Worm (Caenorhabditis elegans) whole organism, young adult: ENCODE results near the gene mdt-26.
A peak's percentile ranks its signal among the peaks of the same experiment; 100 is the strongest.

ENCODE experiments used
- B0261.1 ChIP-seq: sonication (generic microtip); optimal IDR thresholded peaks from 2 replicates; lab custom pipeline; 2016; ENCODE audit warnings: mild to moderate bottlenecking, missing genetic modification characterization, moderate library complexity, missing compliant biosample characterization
- B0336.3 ChIP-seq: fragments of 200-800 bp; sonication (Bioruptor generic); IDR thresholded peaks from 2 replicates; pipeline ENCODE4 v1.3.6; 2022; ENCODE audit warnings: missing genetic modification characterization, missing compliant biosample characterization
- C17E4.6 ChIP-seq: fragments of 200-800 bp; sonication (Bioruptor generic); IDR thresholded peaks from 2 replicates; pipeline ENCODE4 v1.3.6; 2022; ENCODE audit warnings: missing genetic modification reagents, missing genetic modification characterization, missing compliant biosample characterization
- F23B12.7 ChIP-seq: sonication (generic microtip); optimal IDR thresholded peaks from 2 replicates; lab custom pipeline; 2017; ENCODE audit warnings: missing genetic modification characterization, mild to moderate bottlenecking, missing compliant biosample characterization, antibody characterized with exemption, moderate library complexity; ENCODE audit not compliant: insufficient read depth
- F33H1.4 ChIP-seq: fragments of 200-800 bp; sonication (Bioruptor generic); IDR thresholded peaks from 2 replicates; pipeline ENCODE4 v1.3.6; 2022; ENCODE audit warnings: missing genetic modification reagents, missing genetic modification characterization, missing compliant biosample characterization
- F52B5.7 ChIP-seq: sonication (generic microtip); optimal IDR thresholded peaks from 2 replicates; lab custom pipeline; 2016; ENCODE audit warnings: mild to moderate bottlenecking, missing genetic modification characterization, missing compliant biosample characterization
- F57C9.4 ChIP-seq: sonication (generic microtip); optimal IDR thresholded peaks from 2 replicates; lab custom pipeline; 2017; ENCODE audit warnings: mild to moderate bottlenecking, missing genetic modification characterization, missing compliant biosample characterization
- K11D2.4 ChIP-seq: fragments of 200-800 bp; sonication (Bioruptor generic); IDR thresholded peaks from 2 replicates; pipeline ENCODE4 v1.3.6; 2022; ENCODE audit warnings: missing genetic modification reagents, missing genetic modification characterization, missing compliant biosample characterization
- Y53F4B.3 ChIP-seq: fragments of 200-800 bp; sonication (Bioruptor generic); IDR thresholded peaks from 2 replicates; pipeline ENCODE4 v1.3.6; 2022; ENCODE audit warnings: missing genetic modification reagents, missing genetic modification characterization, missing compliant biosample characterization
- Y67H2A.10 ChIP-seq: fragments of 200-800 bp; sonication (Bioruptor generic); conservative IDR thresholded peaks from 2 replicates; pipeline ENCODE4 v1.3.6; 2022; ENCODE audit warnings: missing genetic modification reagents, missing genetic modification characterization, missing compliant biosample characterization
- ZK185.1 ChIP-seq: sonication (generic microtip); optimal IDR thresholded peaks from 2 replicates; lab custom pipeline; 2016; ENCODE audit warnings: mild to moderate bottlenecking, missing genetic modification characterization, missing compliant biosample characterization; ENCODE audit not compliant: poor library complexity, severe bottlenecking
- aptf-2 ChIP-seq: fragments of 200-800 bp; sonication (Bioruptor generic); conservative IDR thresholded peaks from 2 replicates; pipeline ENCODE4 v1.3.6; 2022; ENCODE audit warnings: missing genetic modification reagents, missing genetic modification characterization, missing compliant biosample characterization
- athp-1 ChIP-seq: sonication (generic microtip); optimal IDR thresholded peaks from 2 replicates; lab custom pipeline; 2017; ENCODE audit warnings: mild to moderate bottlenecking, missing genetic modification characterization, missing compliant biosample characterization
- bed-1 ChIP-seq: fragments of 200-800 bp; sonication (Bioruptor generic); IDR thresholded peaks from 2 replicates; pipeline ENCODE4 v1.3.6; 2022; ENCODE audit warnings: missing genetic modification reagents, missing genetic modification characterization, missing compliant biosample characterization
- bed-2 ChIP-seq: fragments of 200-800 bp; sonication (Bioruptor generic); IDR thresholded peaks from 2 replicates; pipeline ENCODE4 v1.3.6; 2022; ENCODE audit warnings: missing genetic modification reagents, missing genetic modification characterization, missing compliant biosample characterization
- cebp-1 ChIP-seq, 2 experiments: fragments of 200-800 bp in 1 of 2; sonication (Bioruptor generic) in 1 of 2; sonication (generic microtip) in 1 of 2; IDR thresholded peaks in 1 of 2; optimal IDR thresholded peaks in 1 of 2; 2 replicates each; pipeline versions ENCODE4 v1.3.6 to Lab custom; 2017 to 2022; ENCODE audit warnings: missing compliant biosample characterization in 2 of 2, missing genetic modification characterization in 2 of 2, mild to moderate bottlenecking in 1 of 2, missing genetic modification reagents in 1 of 2, moderate library complexity in 1 of 2
- die-1 ChIP-seq: sonication (generic microtip); optimal IDR thresholded peaks from 2 replicates; lab custom pipeline; 2016; ENCODE audit warnings: missing genotype, mild to moderate bottlenecking, missing genetic modification characterization, missing compliant biosample characterization
- dox-1 ChIP-seq: fragments of 200-800 bp; sonication (Bioruptor generic); IDR thresholded peaks from 2 replicates; pipeline ENCODE4 v1.3.6; 2022; ENCODE audit warnings: missing genetic modification reagents, missing genetic modification characterization, missing compliant biosample characterization
- dpff-1 ChIP-seq: sonication (generic microtip); optimal IDR thresholded peaks from 2 replicates; lab custom pipeline; 2017; ENCODE audit warnings: mild to moderate bottlenecking, missing genetic modification characterization, missing compliant biosample characterization
- egl-18 ChIP-seq: fragments of 200-800 bp; sonication (Bioruptor generic); IDR thresholded peaks from 2 replicates; pipeline ENCODE4 v1.3.6; 2022; ENCODE audit warnings: missing genetic modification reagents, missing genetic modification characterization, missing compliant biosample characterization
- gei-17 ChIP-seq: fragments of 200-800 bp; sonication (Bioruptor generic); optimal IDR thresholded peaks from 2 replicates; lab custom pipeline; 2018; ENCODE audit warnings: mild to moderate bottlenecking, missing genetic modification characterization, missing compliant biosample characterization
- hlh-12 ChIP-seq: sonication (generic microtip); optimal IDR thresholded peaks from 2 replicates; lab custom pipeline; 2016; ENCODE audit warnings: missing genetic modification characterization, missing compliant biosample characterization
- hmg-20 ChIP-seq: fragments of 200-800 bp; sonication (Bioruptor generic); IDR thresholded peaks from 2 replicates; pipeline ENCODE4 v1.3.6; 2022; ENCODE audit warnings: missing genetic modification reagents, missing genetic modification characterization, missing compliant biosample characterization
- hrde-1 ChIP-seq: sonication (generic microtip); optimal IDR thresholded peaks from 2 replicates; lab custom pipeline; 2016; ENCODE audit warnings: missing genetic modification characterization, mild to moderate bottlenecking, missing compliant biosample characterization, moderate library complexity, missing genotype, missing genetic modification reagents, borderline replicate concordance
- hsf-1 ChIP-seq: fragments of 200-800 bp; sonication (Bioruptor generic); IDR thresholded peaks from 2 replicates; pipeline ENCODE4 v1.3.6; 2022; ENCODE audit warnings: missing genetic modification reagents, missing genetic modification characterization, missing compliant biosample characterization
- let-607 ChIP-seq, 2 experiments: fragments of 200-800 bp in 1 of 2; sonication (Bioruptor generic) in 1 of 2; sonication (generic microtip) in 1 of 2; optimal IDR thresholded peaks; 2 replicates each; lab custom pipeline; 2016 to 2018; ENCODE audit warnings: mild to moderate bottlenecking in 2 of 2, missing compliant biosample characterization in 2 of 2, missing genetic modification characterization in 2 of 2, moderate library complexity in 2 of 2, missing genotype in 1 of 2
- lin-54 ChIP-seq: fragments of 200-800 bp; sonication (Bioruptor generic); optimal IDR thresholded peaks from 2 replicates; lab custom pipeline; 2018; ENCODE audit warnings: mild to moderate bottlenecking, missing genetic modification characterization, missing compliant biosample characterization
- madf-3 ChIP-seq: fragments of 200-800 bp; sonication (Bioruptor generic); IDR thresholded peaks from 2 replicates; pipeline ENCODE4 v1.3.6; 2022; ENCODE audit warnings: missing genetic modification reagents, missing genetic modification characterization, missing compliant biosample characterization
- madf-6 ChIP-seq: fragments of 200-800 bp; sonication (Bioruptor generic); IDR thresholded peaks from 2 replicates; pipeline ENCODE4 v1.3.6; 2022; ENCODE audit warnings: missing genetic modification reagents, missing genetic modification characterization, missing compliant biosample characterization
- madf-8 ChIP-seq: fragments of 200-800 bp; sonication (Bioruptor generic); conservative IDR thresholded peaks from 2 replicates; pipeline ENCODE4 v1.3.6; 2022; ENCODE audit warnings: missing genetic modification reagents, missing genetic modification characterization, missing compliant biosample characterization
- mel-28 ChIP-seq: sonication (generic microtip); optimal IDR thresholded peaks from 2 replicates; lab custom pipeline; 2016; ENCODE audit warnings: borderline replicate concordance, mild to moderate bottlenecking, missing genetic modification characterization, missing compliant biosample characterization
- mxl-1 ChIP-seq: sonication (generic microtip); optimal IDR thresholded peaks from 2 replicates; lab custom pipeline; 2016; ENCODE audit warnings: missing genetic modification characterization, missing compliant biosample characterization
- nfya-1 ChIP-seq: sonication (generic microtip); optimal IDR thresholded peaks from 2 replicates; lab custom pipeline; 2017; ENCODE audit warnings: antibody characterized with exemption, missing compliant biosample characterization, missing genetic modification characterization, borderline replicate concordance; ENCODE audit not compliant: insufficient read depth
- nfya-2 ChIP-seq: fragments of 200-800 bp; sonication (Bioruptor generic); IDR thresholded peaks from 2 replicates; pipeline ENCODE4 v1.3.6; 2022; ENCODE audit warnings: missing genetic modification reagents, missing genetic modification characterization, missing compliant biosample characterization
- nhr-27 ChIP-seq: fragments of 200-800 bp; sonication (Bioruptor generic); optimal IDR thresholded peaks from 2 replicates; lab custom pipeline; 2018; ENCODE audit warnings: mild to moderate bottlenecking, missing genetic modification characterization, moderate library complexity, missing compliant biosample characterization
- pbrm-1 ChIP-seq: fragments of 200-800 bp; sonication (Bioruptor generic); IDR thresholded peaks from 2 replicates; pipeline ENCODE4 v1.3.6; 2022; ENCODE audit warnings: missing genetic modification reagents, missing genetic modification characterization, missing compliant biosample characterization
- pha-4 ChIP-seq: fragments of 150-350 bp; sonication (generic microtip); optimal IDR thresholded peaks from 2 replicates; lab custom pipeline; 2014; ENCODE audit warnings: missing biosample characterization, missing genetic modification reagents, missing genetic modification characterization
- rcor-1 ChIP-seq: fragments of 200-800 bp; sonication (Bioruptor generic); IDR thresholded peaks from 2 replicates; pipeline ENCODE4 v1.3.6; 2022; ENCODE audit warnings: missing genetic modification reagents, missing genetic modification characterization, missing compliant biosample characterization
- snpc-3.4 ChIP-seq: sonication (generic microtip); optimal IDR thresholded peaks from 2 replicates; lab custom pipeline; 2017; ENCODE audit warnings: missing genetic modification characterization, mild to moderate bottlenecking, missing compliant biosample characterization, antibody characterized with exemption, moderate library complexity, missing genotype, missing genetic modification reagents
- snpc-4 ChIP-seq, 5 experiments: fragments of 150-350 bp in 1 of 5; sonication (generic microtip) in 4 of 5; optimal IDR thresholded peaks; 2 replicates each; lab custom pipeline; 2014 to 2018; ENCODE audit warnings: missing genetic modification characterization in 5 of 5, missing biosample characterization in 3 of 5, antibody characterized with exemption in 2 of 5, mild to moderate bottlenecking in 2 of 5, missing compliant biosample characterization in 2 of 5, missing genotype in 2 of 5, moderate library complexity in 2 of 5, missing genetic modification reagents in 1 of 5
- sptf-2 ChIP-seq: fragments of 200-800 bp; sonication (Bioruptor generic); optimal IDR thresholded peaks from 2 replicates; lab custom pipeline; 2018; ENCODE audit warnings: mild to moderate bottlenecking, missing genetic modification characterization, missing compliant biosample characterization
- unc-130 ChIP-seq: sonication (generic microtip); optimal IDR thresholded peaks from 2 replicates; lab custom pipeline; 2016; ENCODE audit warnings: missing genetic modification reagents, missing genetic modification characterization, missing compliant biosample characterization
- ztf-28 ChIP-seq: fragments of 200-800 bp; sonication (Bioruptor generic); IDR thresholded peaks from 2 replicates; pipeline ENCODE4 v1.3.6; 2022; ENCODE audit warnings: missing genetic modification reagents, missing genetic modification characterization, missing compliant biosample characterization

mdt-26 gene

DNA sequence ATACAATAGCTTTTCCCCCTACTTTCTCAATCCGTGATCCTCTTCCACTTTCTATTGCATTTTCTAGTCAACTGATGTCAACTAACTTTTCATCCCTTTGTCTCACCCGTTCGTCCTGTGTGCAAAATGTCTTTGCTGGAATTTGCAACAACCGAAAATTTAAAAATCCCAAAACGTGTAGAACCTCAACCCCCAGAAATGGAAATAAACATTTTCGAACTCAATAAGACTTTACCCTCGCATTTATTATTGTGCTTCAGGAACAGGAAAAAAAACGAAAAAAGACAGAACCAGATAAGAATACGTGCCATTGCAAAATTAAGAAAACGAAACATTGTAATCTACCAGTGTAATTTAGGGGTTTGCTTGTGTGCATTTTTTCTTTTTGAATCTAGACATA is 51.1 kb downstream of the mdt-26 start (continued):
- TF ChIP-seq dox-1: no peak
- no peak for TF ChIP-seq let-607 (tag; optimal IDR thresholded peaks at IDR 0.05; lab: Kevin White, UChicago)
- TF ChIP-seq ZK185.1 (tag; lab: Kevin White, UChicago): peak; percentile 35
- TF ChIP-seq F57C9.4: no peak
- TF ChIP-seq hmg-20: no peak
- TF ChIP-seq mel-28 (tag; lab: Kevin White, UChicago): no peak
- no peak for TF ChIP-seq nfya-2
- TF ChIP-seq hrde-1: peak; percentile 68
- no peak for TF ChIP-seq pbrm-1 (GFP tag; lab: Robert Waterston, UW)
- TF ChIP-seq B0261.1: no peak
- no peak for TF ChIP-seq F33H1.4 (GFP tag; lab: Robert Waterston, UW)
- TF ChIP-seq cebp-1 (GFP tag; IDR thresholded peaks at IDR 0.05; lab: Robert Waterston, UW): no peak
- TF ChIP-seq cebp-1 (tag; optimal IDR thresholded peaks at IDR 0.05; lab: Kevin White, UChicago): peak; percentile 24
- TF ChIP-seq bed-2 (GFP tag; lab: Robert Waterston, UW): no peak
- TF ChIP-seq madf-6: peak; percentile 40; the same call in 1 of the 2 replicates
- TF ChIP-seq hsf-1 (GFP tag; lab: Robert Waterston, UW): peak; percentile 67
- peak; percentile 43 for TF ChIP-seq F52B5.7 (tag; lab: Kevin White, UChicago)
- TF ChIP-seq sptf-2: no peak
- no peak for TF ChIP-seq C17E4.6
- TF ChIP-seq Y67H2A.10: no peak
- TF ChIP-seq hlh-12 (tag; lab: Kevin White, UChicago): no peak
- no peak for TF ChIP-seq ztf-28
- no peak for TF ChIP-seq madf-3
- no peak for TF ChIP-seq gei-17 (GFP tag; lab: Kevin White, UChicago)
- TF ChIP-seq bed-1 (GFP tag; lab: Robert Waterston, UW): no peak
- no peak for TF ChIP-seq aptf-2 (GFP tag; lab: Robert Waterston, UW)
- no peak for TF ChIP-seq die-1
- no peak for TF ChIP-seq unc-130
- TF ChIP-seq K11D2.4 (GFP tag; lab: Robert Waterston, UW): no peak
- TF ChIP-seq Y53F4B.3: no peak
- no peak for TF ChIP-seq egl-18 (GFP tag; lab: Robert Waterston, UW)
- TF ChIP-seq nfya-1 (tag; lab: Kevin White, UChicago): no peak
- TF ChIP-seq dpff-1 (tag; lab: Kevin White, UChicago): no peak
- peak; percentile 24 for TF ChIP-seq snpc-4 (GFP tag; optimal IDR thresholded peaks at IDR 0.05; lab: Kevin White, UChicago)
- peak in 1 of 4 experiments; percentile 30 for TF ChIP-seq snpc-4 (tag; optimal IDR thresholded peaks at IDR 0.05; lab: Kevin White, UChicago)
- TF ChIP-seq rcor-1 (GFP tag; lab: Robert Waterston, UW): no peak; the same call in 1 of the 2 replicates
- no peak for TF ChIP-seq mxl-1 (tag; lab: Kevin White, UChicago)
- TF ChIP-seq madf-8 (GFP tag; lab: Robert Waterston, UW): no peak
- TF ChIP-seq lin-54: peak; percentile 20
- no peak for TF ChIP-seq athp-1 (tag; lab: Kevin White, UChicago)
- peak; percentile 50 for TF ChIP-seq snpc-3.4 (tag; lab: Kevin White, UChicago)
- no peak for TF ChIP-seq nhr-27 (tag; lab: Kevin White, UChicago)
- no peak for TF ChIP-seq pha-4 (tag; lab: Kevin White, UChicago)
- TF ChIP-seq F23B12.7: no peak
- TF ChIP-seq B0336.3 (GFP tag; lab: Robert Waterston, UW): peak; percentile 60; the same call in 1 of the 2 replicates
- TF ChIP-seq, all 124 proteins: peak for 16
